Fruit fly (Drosophila melanogaster) whole organism, embryonic: ENCODE measurements around the gene ph-p.

ENCODE experiments used
- Adf1 ChIP-seq: fragments of 200-800 bp; sonication (Bioruptor generic); IDR thresholded peaks from 2 replicates; pipeline ENCODE4 v1.3.6; 2022; ENCODE audit warnings: missing biosample characterization, missing genetic modification characterization
- Asciz ChIP-seq: fragments of 200-800 bp; sonication (Bioruptor generic); optimal IDR thresholded peaks from 2 replicates; lab custom pipeline; 2017; ENCODE audit warnings: missing biosample characterization, mild to moderate bottlenecking, missing genetic modification characterization, missing genetic modification reagents
- Atf3 ChIP-seq: fragments of 200-800 bp; sonication (Bioruptor generic); optimal IDR thresholded peaks from 3 replicates; lab custom pipeline; 2016; ENCODE audit warnings: missing biosample characterization, missing genetic modification characterization
- Bgb ChIP-seq: fragments of 200-800 bp; sonication (Bioruptor generic); IDR thresholded peaks from 2 replicates; pipeline ENCODE4 v1.3.6; 2022; ENCODE audit warnings: missing biosample characterization, missing genetic modification characterization; ENCODE audit not compliant: partially characterized antibody
- Blimp-1 ChIP-seq: fragments of 200-800 bp; sonication (Bioruptor generic); optimal IDR thresholded peaks from 3 replicates; lab custom pipeline; 2018; ENCODE audit warnings: missing biosample characterization, missing genetic modification characterization, mild to moderate bottlenecking, moderate library complexity, missing genetic modification reagents
- CG10654 ChIP-seq: fragments of 200-800 bp; sonication (Bioruptor generic); optimal IDR thresholded peaks from 2 replicates; lab custom pipeline; 2016; ENCODE audit warnings: missing biosample characterization, missing genetic modification characterization
- CG10979 ChIP-seq: fragments of 200-800 bp; sonication (Bioruptor generic); optimal IDR thresholded peaks from 2 replicates; lab custom pipeline; 2018; ENCODE audit warnings: missing biosample characterization, mild to moderate bottlenecking, missing genetic modification characterization, moderate library complexity
- CG11696 ChIP-seq: fragments of 200-800 bp; sonication (Bioruptor generic); IDR thresholded peaks from 2 replicates; pipeline ENCODE4 v1.3.6; 2022; ENCODE audit warnings: missing biosample characterization, missing genetic modification characterization
- CG12104 ChIP-seq: fragments of 200-800 bp; sonication (Bioruptor generic); optimal IDR thresholded peaks from 3 replicates; lab custom pipeline; 2016; ENCODE audit warnings: missing biosample characterization, missing genetic modification characterization
- CG12236 ChIP-seq: fragments of 200-800 bp; sonication (Bioruptor generic); optimal IDR thresholded peaks from 2 replicates; lab custom pipeline; 2016; ENCODE audit warnings: missing biosample characterization, missing genetic modification characterization
- CG15269 ChIP-seq: fragments of 200-800 bp; sonication (Bioruptor generic); optimal IDR thresholded peaks from 2 replicates; lab custom pipeline; 2018; ENCODE audit warnings: missing biosample characterization, mild to moderate bottlenecking, missing genetic modification characterization, moderate library complexity
- CG1647 ChIP-seq: fragments of 200-800 bp; sonication (Bioruptor generic); optimal IDR thresholded peaks from 3 replicates; lab custom pipeline; 2016; ENCODE audit warnings: missing biosample characterization, missing genetic modification characterization
- CG16779 ChIP-seq: fragments of 200-800 bp; sonication (Bioruptor generic); IDR thresholded peaks from 2 replicates; pipeline ENCODE4 v1.3.6; 2022; ENCODE audit warnings: missing biosample characterization, missing genetic modification characterization
- CG17912 ChIP-seq: fragments of 200-800 bp; sonication (Bioruptor generic); optimal IDR thresholded peaks from 2 replicates; lab custom pipeline; 2018; ENCODE audit warnings: missing biosample characterization, mild to moderate bottlenecking, missing genetic modification characterization
- CG2116 ChIP-seq: fragments of 200-800 bp; sonication (Bioruptor generic); optimal IDR thresholded peaks from 3 replicates; lab custom pipeline; 2018; ENCODE audit warnings: missing biosample characterization, mild to moderate bottlenecking, missing genetic modification characterization
- CG30020 ChIP-seq: fragments of 200-800 bp; optimal IDR thresholded peaks from 2 replicates; lab custom pipeline; 2019; ENCODE audit warnings: missing biosample characterization, mild to moderate bottlenecking, missing genetic modification characterization, moderate library complexity
- CG31224 ChIP-seq: fragments of 200-800 bp; sonication (Bioruptor generic); IDR thresholded peaks from 2 replicates; pipeline ENCODE4 v1.3.6; 2022; ENCODE audit warnings: missing biosample characterization, missing genetic modification characterization
- CG3163 ChIP-seq: fragments of 200-800 bp; sonication (Bioruptor generic); optimal IDR thresholded peaks from 3 replicates; lab custom pipeline; 2016; ENCODE audit warnings: missing biosample characterization, missing genetic modification characterization
- CG3407 ChIP-seq: fragments of 200-800 bp; sonication (Bioruptor generic); optimal IDR thresholded peaks from 2 replicates; lab custom pipeline; 2018; ENCODE audit warnings: missing biosample characterization, mild to moderate bottlenecking, missing genetic modification characterization
- CG43689 ChIP-seq: fragments of 200-800 bp; sonication (Bioruptor generic); IDR thresholded peaks from 2 replicates; pipeline ENCODE4 v1.3.6; 2022; ENCODE audit warnings: missing biosample characterization, missing genetic modification characterization
- CG5953 ChIP-seq: fragments of 200-800 bp; sonication (Bioruptor generic); IDR thresholded peaks from 2 replicates; pipeline ENCODE4 v1.3.6; 2022; ENCODE audit warnings: missing biosample characterization, missing genetic modification characterization
- CTCF ChIP-seq: fragments of 200-800 bp; sonication (Bioruptor generic); optimal IDR thresholded peaks from 2 replicates; lab custom pipeline; 2017; ENCODE audit warnings: missing biosample characterization, mild to moderate bottlenecking, missing genetic modification characterization, moderate library complexity
- CkIIα-i1 ChIP-seq: fragments of 200-800 bp; sonication (Bioruptor generic); IDR thresholded peaks from 2 replicates; pipeline ENCODE4 v1.3.6; 2022; ENCODE audit warnings: missing biosample characterization, missing genetic modification characterization
- Dbx ChIP-seq: fragments of 200-800 bp; sonication (Bioruptor generic); IDR thresholded peaks from 3 replicates; pipeline ENCODE4 v1.3.6; 2022; ENCODE audit warnings: missing biosample characterization, missing genetic modification characterization
- Deaf1 ChIP-seq: fragments of 200-800 bp; optimal IDR thresholded peaks from 3 replicates; lab custom pipeline; 2019; ENCODE audit warnings: missing biosample characterization, mild to moderate bottlenecking, missing genetic modification characterization, moderate library complexity
- Dref ChIP-seq: fragments of 200-800 bp; sonication (Bioruptor generic); IDR thresholded peaks from 2 replicates; pipeline ENCODE4 v1.3.6; 2022; ENCODE audit warnings: missing biosample characterization, missing genetic modification characterization
- H2.0 ChIP-seq: fragments of 200-800 bp; sonication (Bioruptor generic); IDR thresholded peaks from 2 replicates; pipeline ENCODE4 v1.3.6; 2022; ENCODE audit warnings: missing biosample characterization, missing genetic modification characterization
- Max ChIP-seq: fragments of 200-800 bp; sonication (Bioruptor generic); optimal IDR thresholded peaks from 2 replicates; lab custom pipeline; 2016; ENCODE audit warnings: missing biosample characterization, mild to moderate bottlenecking, missing genetic modification characterization
- Meics ChIP-seq: fragments of 200-800 bp; sonication (Bioruptor generic); optimal IDR thresholded peaks from 2 replicates; lab custom pipeline; 2017; ENCODE audit warnings: missing biosample characterization, mild to moderate bottlenecking, missing genetic modification characterization
- Opbp ChIP-seq: fragments of 200-800 bp; sonication (Bioruptor generic); IDR thresholded peaks from 3 replicates; pipeline ENCODE4 v1.3.6; 2022; ENCODE audit warnings: missing biosample characterization, missing genetic modification characterization; ENCODE audit not compliant: partially characterized antibody
- Sin3A ChIP-seq: fragments of >200 bp; optimal IDR thresholded peaks from 2 replicates; lab custom pipeline; 2018
- abd-A ChIP-seq: fragments of 200-800 bp; sonication (Bioruptor generic); optimal IDR thresholded peaks from 3 replicates; lab custom pipeline; 2019; ENCODE audit warnings: missing biosample characterization, mild to moderate bottlenecking, missing genetic modification characterization, moderate library complexity
- cas ChIP-seq: fragments of 200-800 bp; sonication (Bioruptor generic); IDR thresholded peaks from 2 replicates; pipeline ENCODE4 v1.3.6; 2022; ENCODE audit warnings: missing biosample characterization, missing genetic modification characterization
- da ChIP-seq: fragments of 200-800 bp; sonication (Bioruptor generic); optimal IDR thresholded peaks from 2 replicates; lab custom pipeline; 2016; ENCODE audit warnings: missing biosample characterization, missing genetic modification characterization
- danr ChIP-seq: fragments of 200-800 bp; sonication (Bioruptor generic); IDR thresholded peaks from 2 replicates; pipeline ENCODE4 v1.3.6; 2022; ENCODE audit warnings: missing biosample characterization, missing genetic modification characterization
- dm ChIP-seq: fragments of 200-800 bp; sonication (Bioruptor generic); optimal IDR thresholded peaks from 3 replicates; lab custom pipeline; 2016; ENCODE audit warnings: missing biosample characterization, missing genetic modification characterization
- dmrt99B ChIP-seq: fragments of 200-800 bp; sonication (Bioruptor generic); optimal IDR thresholded peaks from 2 replicates; lab custom pipeline; 2018; ENCODE audit warnings: missing biosample characterization, mild to moderate bottlenecking, missing genetic modification characterization, moderate library complexity
- fd96Cb ChIP-seq: fragments of 200-800 bp; sonication (Bioruptor generic); optimal IDR thresholded peaks from 2 replicates; lab custom pipeline; 2018; ENCODE audit warnings: missing biosample characterization, mild to moderate bottlenecking, missing genetic modification characterization, moderate library complexity
- ftz-f1 ChIP-seq: fragments of 200-800 bp; sonication (Bioruptor generic); optimal IDR thresholded peaks from 2 replicates; lab custom pipeline; 2016; ENCODE audit warnings: missing biosample characterization, missing genetic modification characterization
- her ChIP-seq: fragments of 200-800 bp; sonication (Bioruptor generic); optimal IDR thresholded peaks from 2 replicates; lab custom pipeline; 2016; ENCODE audit warnings: missing biosample characterization, missing genetic modification characterization
- lilli ChIP-seq: fragments of 200-800 bp; sonication (Bioruptor generic); optimal IDR thresholded peaks from 3 replicates; lab custom pipeline; 2016; ENCODE audit warnings: missing biosample characterization, missing genetic modification characterization
- peb ChIP-seq: fragments of 200-800 bp; sonication (Bioruptor generic); IDR thresholded peaks from 2 replicates; pipeline ENCODE4 v1.3.6; 2022; ENCODE audit warnings: missing biosample characterization, missing genetic modification characterization
- pnt ChIP-seq: fragments of 200-800 bp; sonication (Bioruptor generic); optimal IDR thresholded peaks from 3 replicates; lab custom pipeline; 2016; ENCODE audit warnings: missing biosample characterization, missing genetic modification characterization
- sens ChIP-seq: fragments of 200-800 bp; sonication (Bioruptor generic); peaks from one replicate; lab custom pipeline; 2016; ENCODE audit warnings: missing biosample characterization, missing genetic modification characterization
- slp2 ChIP-seq: fragments of 200-800 bp; sonication (Bioruptor generic); optimal IDR thresholded peaks from 2 replicates; lab custom pipeline; 2016; ENCODE audit warnings: missing biosample characterization, missing genetic modification characterization
- ssp ChIP-seq: fragments of 200-800 bp; sonication (Bioruptor generic); IDR thresholded peaks from 2 replicates; pipeline ENCODE4 v1.3.6; 2022; ENCODE audit warnings: missing biosample characterization, missing genetic modification characterization
- stwl ChIP-seq: fragments of 200-800 bp; sonication (Bioruptor generic); optimal IDR thresholded peaks from 3 replicates; lab custom pipeline; 2018; ENCODE audit warnings: missing biosample characterization, mild to moderate bottlenecking, missing genetic modification characterization, moderate library complexity
- tll ChIP-seq, 2 experiments: fragments of 200-800 bp in 1 of 2; fragments of >200 bp in 1 of 2; sonication (Bioruptor generic) in 1 of 2; optimal IDR thresholded peaks; 2 replicates each; lab custom pipeline; 2017 to 2019; ENCODE audit warnings: missing biosample characterization in 2 of 2, missing genetic modification characterization in 2 of 2, mild to moderate bottlenecking in 1 of 2, moderate library complexity in 1 of 2
- tna ChIP-seq: fragments of 200-800 bp; sonication (Bioruptor generic); IDR thresholded peaks from 2 replicates; pipeline ENCODE4 v1.3.6; 2022; ENCODE audit warnings: missing biosample characterization, missing genetic modification characterization; ENCODE audit not compliant: partially characterized antibody
- twi ChIP-seq: fragments of 200-800 bp; optimal IDR thresholded peaks from 2 replicates; lab custom pipeline; 2019; ENCODE audit warnings: missing biosample characterization, mild to moderate bottlenecking, missing genetic modification characterization, moderate library complexity
- usp ChIP-seq: fragments of >200 bp; optimal IDR thresholded peaks from 2 replicates; lab custom pipeline; 2017; ENCODE audit warnings: missing biosample characterization, missing genetic modification characterization

Gene ph-p

DNA sequence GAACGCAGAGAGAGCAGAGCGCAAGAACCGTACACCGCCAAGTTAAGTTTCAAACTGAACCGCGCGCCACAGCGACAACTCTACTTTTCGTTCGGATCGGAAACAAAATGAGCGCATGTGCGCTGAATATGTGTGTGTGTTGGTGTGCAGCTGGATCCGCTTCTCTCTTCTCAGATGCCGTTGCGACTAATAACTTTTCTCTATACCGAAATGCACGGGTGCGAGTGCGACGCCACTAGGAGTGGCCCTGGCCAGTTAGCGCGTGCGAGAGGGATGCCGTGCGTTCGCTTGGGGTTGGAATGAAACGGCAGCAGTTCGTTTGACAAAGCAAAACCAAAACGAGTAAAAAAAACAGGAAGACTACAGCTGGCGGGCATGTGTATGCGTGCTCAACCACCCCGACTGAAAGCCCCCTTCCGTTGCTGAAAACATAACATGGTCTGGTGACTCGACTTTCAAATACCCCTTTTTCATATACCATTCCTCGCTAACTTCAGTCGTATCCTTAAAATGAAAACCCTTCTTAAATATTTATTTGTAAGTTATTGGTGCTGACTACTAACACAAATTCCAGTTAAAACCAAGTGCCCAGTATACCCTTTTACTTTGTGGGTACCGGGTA lies 1.2 kb downstream of the ph-p start (continued):
- TF ChIP-seq CG3163 (peak; percentile 96), CG10979 (tag; lab: Kevin White, UChicago) (peak; percentile 100), ftz-f1 (GFP tag; lab: Kevin White, UChicago) (peak; percentile 94), CG30020 (tag; lab: Kevin White, UChicago) (peak; percentile 91), Adf1 (peak; percentile 93), lilli (GFP tag; lab: Kevin White, UChicago) (peak; percentile 100), CG5953 (peak; percentile 100), Opbp (0 out of 3 replicates have a peak, but pooled peaks have one; percentile 28), CG10654 (GFP tag; lab: Kevin White, UChicago) (peak; percentile 100), abd-A (tag; lab: Kevin White, UChicago) (peak; percentile 99), Blimp-1 (GFP tag; lab: Kevin White, UChicago) (peak; percentile 99), CG1647 (GFP tag; lab: Kevin White, UChicago) (peak; percentile 100), Dref (GFP tag; lab: Robert Waterston, UW) (peak; percentile 60), fd96Cb (tag; lab: Kevin White, UChicago) (peak; percentile 100), Sin3A (lab: Kevin White, UChicago) (no peak), stwl (tag; lab: Kevin White, UChicago) (peak; percentile 95), CG2116 (GFP tag; lab: Kevin White, UChicago) (peak; percentile 87), tll (GFP tag; optimal IDR thresholded peaks at IDR 0.05; lab: Kevin White, UChicago) (peak in 1 of 2 experiments; percentile 92), twi (tag; lab: Kevin White, UChicago) (peak; percentile 100), cas (GFP tag; lab: Robert Waterston, UW) (peak; percentile 100), CG12104 (peak; percentile 100), tna (GFP tag; lab: Robert Waterston, UW) (no peak), Atf3 (peak; percentile 100), Meics (GFP tag; lab: Kevin White, UChicago) (peak; percentile 99), CG15269 (tag; lab: Kevin White, UChicago) (peak; percentile 100), CG16779 (GFP tag; lab: Robert Waterston, UW) (peak; percentile 100), CG17912 (GFP tag; lab: Kevin White, UChicago) (peak; percentile 100), her (GFP tag; lab: Kevin White, UChicago) (peak; percentile 98), CG43689 (GFP tag; lab: Robert Waterston, UW) (peak; percentile 100), Dbx (GFP tag; lab: Robert Waterston, UW) (peak; percentile 100), da (GFP tag; lab: Kevin White, UChicago) (peak; percentile 99), usp (GFP tag; lab: Kevin White, UChicago) (no peak), CTCF (peak; percentile 79), Deaf1 (peak; percentile 90), dmrt99B (tag; lab: Kevin White, UChicago) (peak; percentile 100), sens (GFP tag; lab: Kevin White, UChicago) (peak; percentile 100), Bgb (peak; percentile 39; the same call in 1 of the 2 replicates), peb (GFP tag; lab: Robert Waterston, UW) (peak; percentile 100), ssp (GFP tag; lab: Robert Waterston, UW) (peak; percentile 97), CG12236 (GFP tag; lab: Kevin White, UChicago) (peak; percentile 100), CG11696 (GFP tag; lab: Robert Waterston, UW) (peak; percentile 99), CG31224 (peak; percentile 99), Max (GFP tag; lab: Kevin White, UChicago) (peak; percentile 100), H2.0 (GFP tag; lab: Robert Waterston, UW) (peak; percentile 100), CkIIα-i1 (GFP tag; lab: Robert Waterston, UW) (peak; percentile 100), slp2 (GFP tag; lab: Kevin White, UChicago) (peak; percentile 100), danr (GFP tag; lab: Robert Waterston, UW) (peak; percentile 100), CG3407 (GFP tag; lab: Kevin White, UChicago) (peak; percentile 99), pnt (peak; percentile 100), dm (peak; percentile 100), Asciz (GFP tag; lab: Kevin White, UChicago) (peak; percentile 100)
